Fruit fly (Drosophila melanogaster): ENCODE data around the gene CG9215.

Gene CG9215

dm6 chrX:15615426-15615825 lies 32.8 kb upstream of the CG9215 start (continued):
- peak; percentile 35 for TF ChIP-seq CG16863 (GFP tag; optimal IDR thresholded peaks at IDR 0.05)
- peak; percentile 57; the same call in 1 of the 3 replicates for TF ChIP-seq ken (GFP tag; IDR thresholded peaks at IDR 0.05)
- no peak for TF ChIP-seq CG6175 (GFP tag; IDR thresholded peaks at IDR 0.05)
- TF ChIP-seq mirr (GFP tag; optimal IDR thresholded peaks at IDR 0.05), result no peak
- TF ChIP-seq bbx (GFP tag; IDR thresholded peaks at IDR 0.05; ENCODE audit: partially characterized antibody), result no peak
- TF ChIP-seq wdn (GFP tag; IDR thresholded peaks at IDR 0.05), result no peak
- no peak for TF ChIP-seq CG7987 (GFP tag; optimal IDR thresholded peaks at IDR 0.05)
- TF ChIP-seq CG12942 (GFP tag; optimal IDR thresholded peaks at IDR 0.05), result peak; percentile 35
- no peak for TF ChIP-seq zen2 (GFP tag; IDR thresholded peaks at IDR 0.05; ENCODE audit: partially characterized antibody)
- TF ChIP-seq twi (tag; optimal IDR thresholded peaks at IDR 0.05), result peak; percentile 10
- TF ChIP-seq CG1233 (GFP tag; optimal IDR thresholded peaks at IDR 0.05), result peak; percentile 24
- TF ChIP-seq CG18262 (tag; optimal IDR thresholded peaks at IDR 0.05), result peak; percentile 66
- peak; percentile 19 for TF ChIP-seq jing (GFP tag; optimal IDR thresholded peaks at IDR 0.05)
- no peak for TF ChIP-seq Ada2b (GFP tag; IDR thresholded peaks at IDR 0.05)
- peak; percentile 5 for TF ChIP-seq CG12104 (GFP tag; optimal IDR thresholded peaks at IDR 0.05)
- no peak for TF ChIP-seq Hr39 (optimal IDR thresholded peaks at IDR 0.05)
- TF ChIP-seq Sox102F (GFP tag; optimal IDR thresholded peaks at IDR 0.05), result peak; percentile 82
- peak; percentile 29 for TF ChIP-seq Fer1 (GFP tag; optimal IDR thresholded peaks at IDR 0.05)
- TF ChIP-seq CG6791 (GFP tag; IDR thresholded peaks at IDR 0.05; ENCODE audit: partially characterized antibody), result no peak
- TF ChIP-seq tin (GFP tag; optimal IDR thresholded peaks at IDR 0.05), result peak; percentile 56
- TF ChIP-seq Sry-δ (GFP tag; optimal IDR thresholded peaks at IDR 0.05), result peak; percentile 24
- TF ChIP-seq CG18599 (GFP tag; optimal IDR thresholded peaks at IDR 0.05), result peak; percentile 39
- TF ChIP-seq Bdp1 (GFP tag; optimal IDR thresholded peaks at IDR 0.05), result no peak
- TF ChIP-seq ERR (GFP tag; optimal IDR thresholded peaks at IDR 0.05), result peak; percentile 3
- TF ChIP-seq nerfin-1 (tag; optimal IDR thresholded peaks at IDR 0.05), result peak; percentile 35
- peak; percentile 82 for TF ChIP-seq vvl (GFP tag; IDR thresholded peaks at IDR 0.05)
- peak; percentile 20 for TF ChIP-seq NK7.1 (GFP tag; optimal IDR thresholded peaks at IDR 0.05)
- TF ChIP-seq disco-r (GFP tag; optimal IDR thresholded peaks at IDR 0.05), result no peak
- TF ChIP-seq CG10267 (tag; optimal IDR thresholded peaks at IDR 0.05), result peak; percentile 58
- TF ChIP-seq CG10147 (GFP tag; optimal IDR thresholded peaks at IDR 0.05), result peak; percentile 14
- TF ChIP-seq Max (GFP tag; optimal IDR thresholded peaks at IDR 0.05), result peak; percentile 19
- TF ChIP-seq sc (optimal IDR thresholded peaks at IDR 0.05), result no peak
- TF ChIP-seq sc (GFP tag; optimal IDR thresholded peaks at IDR 0.05), result peak; percentile 10
- TF ChIP-seq CG17359 (tag; optimal IDR thresholded peaks at IDR 0.05), result peak; percentile 74
- TF ChIP-seq az2 (GFP tag; optimal IDR thresholded peaks at IDR 0.05), result peak; percentile 70
- peak; percentile 79 for TF ChIP-seq CG2712 (tag; optimal IDR thresholded peaks at IDR 0.05)
- peak; percentile 43 for TF ChIP-seq CG2875 (GFP tag; optimal IDR thresholded peaks at IDR 0.05)
- TF ChIP-seq sisA (GFP tag; IDR thresholded peaks at IDR 0.05), result peak; percentile 65
- peak; percentile 6 for TF ChIP-seq CG7786 (GFP tag; optimal IDR thresholded peaks at IDR 0.05)
- TF ChIP-seq scrt (GFP tag; optimal IDR thresholded peaks at IDR 0.05), result peak; percentile 15
- TF ChIP-seq CG4424 (GFP tag; optimal IDR thresholded peaks at IDR 0.05), result peak; percentile 43
- 0 out of 2 replicates have a peak, but pooled peaks have one; percentile 44 for TF ChIP-seq CG32767 (GFP tag; IDR thresholded peaks at IDR 0.05)
- TF ChIP-seq tio (GFP tag; optimal IDR thresholded peaks at IDR 0.05), result peak; percentile 17
- peak; percentile 2 for TF ChIP-seq HHEX (GFP tag; optimal IDR thresholded peaks at IDR 0.05)
- 0 out of 2 replicates have a peak, but pooled peaks have one; percentile 50 for TF ChIP-seq CG32772 (GFP tag; IDR thresholded peaks at IDR 0.05)
- no peak for TF ChIP-seq emc (GFP tag; optimal IDR thresholded peaks at IDR 0.05)
- no peak for TF ChIP-seq p53 (GFP tag; optimal IDR thresholded peaks at IDR 0.05)
- 0 out of 3 replicates have a peak, but pooled peaks have one; percentile 39 for TF ChIP-seq CG34422 (GFP tag; IDR thresholded peaks at IDR 0.05)
- peak; percentile 31 for TF ChIP-seq trem (tag; optimal IDR thresholded peaks at IDR 0.05)
- TF ChIP-seq chif (GFP tag; optimal IDR thresholded peaks at IDR 0.05), result peak; percentile 48 to 51
- peak; percentile 23; the same call in 1 of the 2 replicates for TF ChIP-seq E2f2 (GFP tag; IDR thresholded peaks at IDR 0.05)

Measured in whole organism, embryonic.